Worm (Caenorhabditis elegans) whole organism, L4/young adult: ENCODE results near the gene atp-2.

Experiments
- W03F9.2 ChIP-seq: fragments of 150-350 bp; optimal IDR thresholded peaks from 2 replicates; lab custom pipeline; 2014; ENCODE audit warnings: missing biosample characterization, missing genetic modification characterization
- dao-5 ChIP-seq: sonication (generic microtip); optimal IDR thresholded peaks from 2 replicates; lab custom pipeline; 2016; ENCODE audit warnings: missing genotype, missing genetic modification characterization, moderate library complexity, missing compliant biosample characterization
- him-1 ChIP-seq: sonication (generic microtip); optimal IDR thresholded peaks from 2 replicates; lab custom pipeline; 2016; ENCODE audit warnings: missing genotype, missing genetic modification reagents, missing genetic modification characterization, missing compliant biosample characterization

DNA sequence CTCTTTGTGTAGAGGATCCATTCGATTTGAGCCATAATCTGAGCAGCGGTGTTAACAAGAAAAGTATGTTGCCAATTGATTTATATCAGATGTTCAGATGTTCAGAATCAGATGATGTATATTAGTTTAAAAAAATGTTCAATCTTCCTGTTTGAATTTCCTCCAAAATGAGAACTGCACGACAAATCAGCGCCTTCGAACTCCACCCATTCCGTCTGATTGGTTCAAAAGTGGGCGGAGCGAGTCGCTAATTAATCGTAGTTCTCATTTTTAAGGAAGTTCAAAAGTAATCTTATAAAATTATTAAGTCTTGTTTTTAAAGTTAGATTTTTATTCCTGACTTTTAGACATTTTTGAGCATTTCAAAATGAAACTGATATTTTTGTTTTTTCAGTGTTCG is 49.1 kb upstream of the atp-2 start:
- TF ChIP-seq dao-5 (tag; lab: Kevin White, UChicago) (no peak), him-1 (tag; lab: Kevin White, UChicago) (no peak), W03F9.2 (tag; lab: Kevin White, UChicago) (no peak)
